Worm (Caenorhabditis elegans): Measurements from ENCODE around the gene prp-21.

The prp-21 gene

DNA sequence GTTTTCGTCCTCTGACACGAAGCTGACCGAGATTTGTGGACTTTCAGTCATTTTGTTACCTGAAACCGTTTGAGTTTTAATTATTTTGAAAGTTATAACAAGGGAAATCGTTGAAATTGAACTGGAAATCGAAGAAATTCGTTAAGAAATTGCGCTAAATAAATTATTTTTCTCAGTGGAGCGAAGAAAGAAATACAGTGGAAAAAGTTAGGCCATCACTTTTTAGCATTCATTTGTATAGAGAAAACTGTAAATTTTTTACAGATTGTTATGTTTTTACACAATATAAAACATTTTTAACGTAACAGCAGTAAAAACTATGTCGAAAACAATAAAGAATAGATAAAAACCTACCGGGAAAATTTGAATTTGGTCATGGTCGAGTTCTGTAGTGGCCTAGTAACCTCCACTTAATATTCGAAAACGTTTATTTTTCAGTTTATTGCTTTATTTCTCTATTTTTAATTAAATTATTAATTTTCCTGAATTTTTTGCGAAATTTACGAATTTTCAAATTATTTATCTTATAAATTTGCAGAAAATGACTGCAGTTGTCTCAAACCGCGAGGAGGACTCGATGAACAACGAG, at the start of gene prp-21, which contains the start of gene gldi-1:
Gene prp-21, plus strand, starts transcription at position 539 of the 589 bp plus-strand sequence.
Gene gldi-1, minus strand, starts transcription at position 51 of the 589 bp plus-strand sequence.
- no peak for TF ChIP-seq zag-1 (tag; optimal IDR thresholded peaks at IDR 0.05)
- no peak for TF ChIP-seq ceh-88 (GFP tag; IDR thresholded peaks at IDR 0.05)
- TF ChIP-seq mab-9 (GFP tag; IDR thresholded peaks at IDR 0.05), result no peak
- TF ChIP-seq elt-3 (tag; optimal IDR thresholded peaks at IDR 0.05), result no peak
- TF ChIP-seq pax-3 (tag; optimal IDR thresholded peaks at IDR 0.05), result peak; percentile 6
- TF ChIP-seq dpl-1 (GFP tag; optimal IDR thresholded peaks at IDR 0.05), result peak; percentile 29 to 62 (median 41)
- no peak for TF ChIP-seq sup-37 (GFP tag; optimal IDR thresholded peaks at IDR 0.05)
- peak in 1 of 2 experiments; percentile 63 for TF ChIP-seq ztf-11 (tag; optimal IDR thresholded peaks at IDR 0.05)
- peak; percentile 24; the same call in 1 of the 2 replicates for TF ChIP-seq isw-1 (GFP tag; IDR thresholded peaks at IDR 0.05)
- no peak for TF ChIP-seq lin-39 (tag; optimal IDR thresholded peaks at IDR 0.05)
- no peak for TF ChIP-seq nhr-47 (tag; optimal IDR thresholded peaks at IDR 0.05)
- no peak for TF ChIP-seq nhr-76 (tag; optimal IDR thresholded peaks at IDR 0.05)
- no peak for TF ChIP-seq mdl-1 (tag; optimal IDR thresholded peaks at IDR 0.05)
- TF ChIP-seq grh-1 (GFP tag; IDR thresholded peaks at IDR 0.05), result no peak
- TF ChIP-seq nhr-19 (GFP tag; conservative IDR thresholded peaks at IDR 0.05), result no peak
- no peak for TF ChIP-seq pag-3 (tag; optimal IDR thresholded peaks at IDR 0.05; ENCODE audit: borderline replicate concordance, insufficient read depth)
- no peak for TF ChIP-seq lin-14 (GFP tag; optimal IDR thresholded peaks at IDR 0.05)
- peak; percentile 37 for TF ChIP-seq tbx-2 (tag; optimal IDR thresholded peaks at IDR 0.05)
- no peak for TF ChIP-seq ets-5 (GFP tag; IDR thresholded peaks at IDR 0.05)
- TF ChIP-seq nhr-85 (tag), result peak; percentile 79
- no peak for TF ChIP-seq nhr-77 (tag; optimal IDR thresholded peaks at IDR 0.05)
- no peak for TF ChIP-seq fkh-10 (GFP tag; optimal IDR thresholded peaks at IDR 0.05)
- no peak for TF ChIP-seq unc-98 (GFP tag; IDR thresholded peaks at IDR 0.05)
- TF ChIP-seq ama-1 (optimal IDR thresholded peaks at IDR 0.05), result no peak
- peak; percentile 45 for TF ChIP-seq fkh-8 (tag; optimal IDR thresholded peaks at IDR 0.05)
- TF ChIP-seq hlh-4 (tag; optimal IDR thresholded peaks at IDR 0.05), result no peak
- TF ChIP-seq nhr-28 (tag; optimal IDR thresholded peaks at IDR 0.05), result no peak
- TF ChIP-seq ceh-90 (tag; optimal IDR thresholded peaks at IDR 0.05), result peak; percentile 79
- TF ChIP-seq xbp-1 (tag; optimal IDR thresholded peaks at IDR 0.05), result peak; percentile 35
- no peak for TF ChIP-seq unc-62 (GFP tag; optimal IDR thresholded peaks at IDR 0.05)
- TF ChIP-seq fkh-4 (tag; optimal IDR thresholded peaks at IDR 0.05; ENCODE audit: borderline replicate concordance), result peak; percentile 55
- peak; percentile 31 to 42 for TF ChIP-seq efl-1 (optimal IDR thresholded peaks at IDR 0.05)
- peak; percentile 54 to 87 for TF ChIP-seq efl-1 (GFP tag; optimal IDR thresholded peaks at IDR 0.05 in 1 of 2)
- TF ChIP-seq aly-2 (tag; optimal IDR thresholded peaks at IDR 0.05), result no peak
- no peak for TF ChIP-seq hlh-17 (GFP tag; optimal IDR thresholded peaks at IDR 0.05; ENCODE audit: borderline replicate concordance)
- no peak for TF ChIP-seq nhr-237 (tag; optimal IDR thresholded peaks at IDR 0.05)
- no peak for TF ChIP-seq Y116A8C.19 (tag; optimal IDR thresholded peaks at IDR 0.05; ENCODE audit: borderline replicate concordance)
- TF ChIP-seq unc-86 (tag; optimal IDR thresholded peaks at IDR 0.05), result no peak
- no peak for TF ChIP-seq nhr-12 (tag; optimal IDR thresholded peaks at IDR 0.05)
- no peak for TF ChIP-seq ceh-63 (GFP tag; optimal IDR thresholded peaks at IDR 0.05)
- no peak for TF ChIP-seq egl-27 (tag; optimal IDR thresholded peaks at IDR 0.05)
- no peak for TF ChIP-seq ztf-4 (tag; optimal IDR thresholded peaks at IDR 0.05)
- no peak for TF ChIP-seq elt-2 (tag; optimal IDR thresholded peaks at IDR 0.05)
- no peak for TF ChIP-seq jun-1 (tag; optimal IDR thresholded peaks at IDR 0.05)
- peak; percentile 11 for TF ChIP-seq egl-13 (tag; optimal IDR thresholded peaks at IDR 0.05)
- TF ChIP-seq snpc-4 (tag; optimal IDR thresholded peaks at IDR 0.05), result no peak
- TF ChIP-seq pqm-1 (tag; optimal IDR thresholded peaks at IDR 0.05), result no peak
- TF ChIP-seq lsy-2 (tag; optimal IDR thresholded peaks at IDR 0.05), result peak; percentile 52 to 65
- TF ChIP-seq swsn-7 (tag; optimal IDR thresholded peaks at IDR 0.05), result peak; percentile 22
- TF ChIP-seq efl-3 (GFP tag; optimal IDR thresholded peaks at IDR 0.05), result no peak
- TF ChIP-seq lir-3 (tag; optimal IDR thresholded peaks at IDR 0.05; ENCODE audit: poor library complexity), result no peak
- no peak for TF ChIP-seq sptf-1 (tag; optimal IDR thresholded peaks at IDR 0.05)
- TF ChIP-seq snu-23 (GFP tag; optimal IDR thresholded peaks at IDR 0.05), result peak; percentile 39

Measured in whole organism, L1 larva.